Worm (Caenorhabditis elegans) whole organism, midembryonic: ENCODE results near the gene W02A2.12.

Experiments used
- T22C8.4 ChIP-seq: fragments of 200-800 bp; sonication (Bioruptor generic); IDR thresholded peaks from 2 replicates; pipeline ENCODE4 v1.3.6; 2022; ENCODE audit warnings: missing genetic modification characterization, missing compliant biosample characterization
- cog-1 ChIP-seq: sonication (generic microtip); optimal IDR thresholded peaks from 2 replicates; lab custom pipeline; 2016; ENCODE audit warnings: missing genetic modification characterization, missing compliant biosample characterization
- flt-1 ChIP-seq: fragments of 200-800 bp; sonication (Bioruptor generic); IDR thresholded peaks from 2 replicates; pipeline ENCODE4 v1.3.6; 2022; ENCODE audit warnings: missing genetic modification characterization, missing compliant biosample characterization
- klf-2 ChIP-seq: fragments of 200-800 bp; sonication (Bioruptor generic); conservative IDR thresholded peaks from 2 replicates; pipeline ENCODE4 v1.3.6; 2022; ENCODE audit warnings: missing genetic modification reagents, missing genetic modification characterization, missing compliant biosample characterization
- med-1 ChIP-seq: sonication (generic microtip); optimal IDR thresholded peaks from 2 replicates; lab custom pipeline; 2017; ENCODE audit warnings: missing genetic modification characterization, mild to moderate bottlenecking, missing compliant biosample characterization, antibody characterized with exemption, missing genetic modification reagents; ENCODE audit not compliant: insufficient read depth
- ref-1 ChIP-seq: fragments of 200-800 bp; sonication (Bioruptor generic); conservative IDR thresholded peaks from 2 replicates; pipeline ENCODE4 v1.3.6; 2022; ENCODE audit warnings: missing genetic modification reagents, missing genetic modification characterization, missing compliant biosample characterization
- tab-1 ChIP-seq: fragments of 200-800 bp; sonication (Bioruptor generic); IDR thresholded peaks from 2 replicates; pipeline ENCODE4 v1.3.6; 2022; ENCODE audit warnings: missing genetic modification characterization, missing compliant biosample characterization
- ztf-23 ChIP-seq: fragments of 200-800 bp; sonication (Bioruptor generic); IDR thresholded peaks from 2 replicates; pipeline ENCODE4 v1.3.6; 2022; ENCODE audit warnings: missing genetic modification reagents, missing genetic modification characterization, missing compliant biosample characterization
- ztf-29 ChIP-seq: fragments of 200-800 bp; sonication (Bioruptor generic); IDR thresholded peaks from 2 replicates; pipeline ENCODE4 v1.3.6; 2022; ENCODE audit warnings: missing genetic modification reagents, missing genetic modification characterization, missing compliant biosample characterization

The W02A2.12 gene

DNA sequence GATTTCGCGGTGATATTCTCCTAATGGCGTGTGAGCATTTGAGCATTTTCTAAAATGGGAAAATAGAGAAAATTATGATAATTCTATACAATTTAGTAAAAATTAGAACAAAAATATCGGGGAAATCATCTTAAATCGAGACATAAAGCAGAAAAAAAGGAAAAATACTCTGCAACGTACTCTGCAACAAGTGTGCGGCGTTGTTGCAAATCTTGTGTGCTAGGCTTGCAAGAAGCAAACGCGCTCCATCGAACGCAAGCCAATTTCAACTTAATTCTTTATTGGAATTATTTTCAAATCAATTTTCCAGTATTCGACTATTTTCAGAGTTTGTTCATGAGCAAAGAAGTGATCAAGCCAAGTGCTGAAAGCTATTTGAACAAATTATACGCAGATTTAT lies 37.4 kb upstream of the W02A2.12 start, which contains the start of the genes Y62E10A.20, Y62E10A.23 and mdt-9:
Y62E10A.20 (minus strand) TSS at position 49 of the 400 bp plus-strand sequence.
Y62E10A.23 (plus strand) TSS at position 282 of the 400 bp plus-strand sequence.
mdt-9 (plus strand) TSS at position 338 of the 400 bp plus-strand sequence.
- TF ChIP-seq med-1 (GFP tag; lab: Kevin White, UChicago), result peak; percentile 88
- TF ChIP-seq tab-1 (GFP tag; lab: Robert Waterston, UW), result peak; percentile 54; the same call in 1 of the 2 replicates
- no peak for TF ChIP-seq ref-1 (GFP tag; lab: Robert Waterston, UW)
- TF ChIP-seq T22C8.4 (GFP tag; lab: Robert Waterston, UW), result no peak
- TF ChIP-seq cog-1, result peak; percentile 24
- TF ChIP-seq ztf-23, result peak; percentile 82; the same call in 1 of the 2 replicates
- peak; percentile 80 for TF ChIP-seq klf-2 (GFP tag; lab: Robert Waterston, UW)
- peak; percentile 86 for TF ChIP-seq flt-1 (GFP tag; lab: Robert Waterston, UW)
- TF ChIP-seq ztf-29 (GFP tag; lab: Robert Waterston, UW), result peak; percentile 79

DNA sequence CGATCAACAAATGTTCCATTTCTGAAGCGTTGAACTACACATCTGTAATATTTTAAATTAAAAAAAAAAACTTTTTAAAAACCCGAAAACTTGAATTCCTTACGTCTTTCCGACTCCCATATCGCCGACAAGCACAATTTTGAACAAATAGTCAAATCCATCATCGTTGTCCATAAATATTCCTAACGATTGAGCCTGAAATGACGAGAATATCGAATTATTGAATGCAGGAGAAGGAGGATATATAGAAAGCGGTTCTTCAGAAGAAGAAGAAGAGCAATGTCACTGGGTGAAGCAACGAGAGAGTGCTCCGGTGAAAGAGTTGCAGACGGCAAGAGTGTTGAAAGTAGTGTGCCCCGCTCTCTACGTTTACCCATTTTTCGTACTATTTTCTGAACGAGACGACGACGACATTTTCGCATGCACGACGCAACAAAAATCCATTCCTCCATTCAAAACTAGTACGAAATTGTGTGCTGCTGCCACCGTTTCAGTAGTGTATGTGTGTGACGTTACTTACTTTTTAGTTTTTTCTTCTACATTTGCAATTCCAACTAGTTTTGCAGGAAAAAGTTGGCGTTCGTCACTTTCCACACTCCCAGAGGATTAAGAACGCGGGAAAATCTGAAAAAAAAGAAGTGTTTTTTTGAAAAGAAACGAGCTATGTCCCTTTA lies 35.3 kb upstream of the W02A2.12 start, which contains the start of gene rab-19:
rab-19 (minus strand) TSS at position 624 of the 674 bp plus-strand sequence.
- TF ChIP-seq cog-1, result no peak

DNA sequence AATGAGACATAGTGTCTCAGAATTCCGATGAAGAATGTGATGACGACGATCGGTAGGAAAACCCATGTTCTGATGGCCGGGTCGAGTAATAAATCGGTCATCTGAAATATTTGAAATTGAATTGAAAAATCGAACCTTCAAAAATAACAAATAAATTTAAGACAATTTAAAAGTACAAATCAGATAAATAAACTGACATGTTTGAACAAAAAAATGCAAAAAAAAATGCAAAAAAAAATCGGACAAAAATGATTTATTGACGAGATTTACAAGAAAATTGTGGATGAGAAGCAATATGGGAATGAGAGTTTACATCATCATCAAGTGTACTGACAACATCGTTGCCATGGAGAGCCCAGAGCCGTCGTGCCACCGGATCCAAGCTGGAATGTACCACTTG lies 33.2 kb upstream of the W02A2.12 start, which contains the start of gene emc-3:
emc-3 (minus strand) TSS at position 101 of the 400 bp plus-strand sequence.
- TF ChIP-seq flt-1 (GFP tag; lab: Robert Waterston, UW) (no peak), ref-1 (GFP tag; lab: Robert Waterston, UW) (no peak), cog-1 (no peak), T22C8.4 (GFP tag; lab: Robert Waterston, UW) (no peak), ztf-23 (no peak), klf-2 (GFP tag; lab: Robert Waterston, UW) (no peak), med-1 (GFP tag; lab: Kevin White, UChicago) (no peak), tab-1 (GFP tag; lab: Robert Waterston, UW) (no peak), ztf-29 (GFP tag; lab: Robert Waterston, UW) (no peak)

DNA sequence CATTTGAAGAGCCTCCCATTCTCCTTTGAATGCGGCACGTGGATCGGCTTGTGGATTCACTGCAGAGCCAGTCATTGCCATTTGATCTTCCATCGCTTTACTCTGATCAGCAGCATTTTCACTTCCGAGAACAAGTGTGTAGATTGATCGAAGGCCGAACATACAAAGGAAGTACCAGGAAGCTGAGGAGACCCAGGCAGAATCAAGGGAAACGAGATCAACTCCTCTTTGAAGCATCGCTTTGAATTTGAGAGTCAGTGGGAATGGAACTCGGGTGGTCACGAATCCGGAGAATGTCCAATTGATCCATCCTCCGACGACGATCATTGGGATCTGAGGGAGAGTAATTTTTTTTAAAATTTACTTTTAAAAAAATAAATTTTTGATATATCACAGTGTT lies 31.9 kb upstream of the W02A2.12 start:
- TF ChIP-seq tab-1 (GFP tag; lab: Robert Waterston, UW) (no peak), klf-2 (GFP tag; lab: Robert Waterston, UW) (no peak), med-1 (GFP tag; lab: Kevin White, UChicago) (no peak), cog-1 (no peak), T22C8.4 (GFP tag; lab: Robert Waterston, UW) (no peak), flt-1 (GFP tag; lab: Robert Waterston, UW) (no peak), ref-1 (GFP tag; lab: Robert Waterston, UW) (no peak), ztf-23 (no peak), ztf-29 (GFP tag; lab: Robert Waterston, UW) (no peak)

DNA sequence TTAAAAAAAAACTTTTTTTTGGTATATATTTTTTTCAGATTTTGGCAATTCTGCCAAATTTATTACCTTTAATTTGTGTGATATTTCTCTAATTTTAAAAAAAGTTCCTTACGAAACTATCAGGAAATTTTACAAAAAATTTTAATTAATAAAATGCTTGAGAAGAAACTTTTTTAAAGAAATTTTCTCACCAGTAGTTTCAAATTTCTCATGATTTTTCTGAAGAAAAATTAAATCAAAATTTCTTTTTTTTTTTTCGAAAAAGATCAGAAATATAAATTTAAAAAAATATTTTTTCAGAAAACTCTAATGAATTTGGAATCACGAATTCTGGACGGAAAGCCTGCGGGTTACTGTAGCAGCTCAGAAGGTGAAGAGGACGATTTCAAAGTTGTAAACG lies 29.1 kb upstream of the W02A2.12 start, which contains the start of gene mau-8:
mau-8 (plus strand) TSS at position 301 of the 400 bp plus-strand sequence.
- TF ChIP-seq cog-1, result no peak
- TF ChIP-seq med-1 (GFP tag; lab: Kevin White, UChicago), result no peak
- no peak for TF ChIP-seq ztf-29 (GFP tag; lab: Robert Waterston, UW)
- TF ChIP-seq flt-1 (GFP tag; lab: Robert Waterston, UW), result no peak
- no peak for TF ChIP-seq tab-1 (GFP tag; lab: Robert Waterston, UW)
- TF ChIP-seq ref-1 (GFP tag; lab: Robert Waterston, UW), result no peak

DNA sequence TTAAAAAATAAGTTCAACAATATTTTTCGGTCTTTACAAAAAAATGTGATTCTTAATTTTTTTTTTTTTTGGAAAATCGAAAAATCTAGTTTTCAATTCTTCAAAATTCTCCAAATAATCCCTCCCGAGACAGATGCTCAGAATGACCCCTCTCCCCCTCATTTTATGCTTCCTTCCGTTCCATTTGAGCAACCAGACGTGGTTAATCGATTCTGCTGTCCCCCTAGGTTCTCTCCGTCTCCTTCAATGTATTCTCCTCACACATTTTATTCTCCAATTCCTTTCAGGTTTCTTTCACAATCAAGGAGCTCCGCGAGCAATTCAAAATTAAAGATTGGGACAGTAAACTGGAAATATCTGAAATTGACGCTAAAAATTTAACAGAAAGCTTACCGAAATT lies 26.3 kb upstream of the W02A2.12 start:
- TF ChIP-seq T22C8.4 (GFP tag; lab: Robert Waterston, UW), result peak; percentile 55
- no peak for TF ChIP-seq ztf-23
- TF ChIP-seq cog-1, result no peak
- no peak for TF ChIP-seq ref-1 (GFP tag; lab: Robert Waterston, UW)
- TF ChIP-seq ztf-29 (GFP tag; lab: Robert Waterston, UW), result no peak

DNA sequence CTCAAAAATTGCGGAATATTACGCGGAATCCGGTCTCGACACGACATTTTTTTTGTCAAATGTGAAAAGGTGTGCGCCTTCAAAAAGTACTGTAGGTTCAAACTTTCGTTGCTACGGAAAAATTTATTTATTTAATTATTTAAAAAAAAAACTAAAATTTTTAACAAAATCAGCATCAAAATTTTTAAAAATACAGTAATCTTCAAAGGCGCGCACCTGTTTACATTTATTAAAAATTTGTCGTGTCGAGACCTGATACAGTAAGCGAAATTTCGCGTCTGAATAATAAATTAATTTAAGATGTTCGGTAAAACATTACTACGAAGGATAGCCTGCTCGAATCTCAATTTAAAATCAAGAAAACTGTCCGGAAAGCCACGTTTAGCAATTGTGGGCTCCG lies 23.1 kb upstream of the W02A2.12 start, which contains the start of gene Y62E10A.6:
Y62E10A.6 (plus strand) TSS at position 301 of the 400 bp plus-strand sequence.
- TF ChIP-seq T22C8.4 (GFP tag; lab: Robert Waterston, UW) (no peak), tab-1 (GFP tag; lab: Robert Waterston, UW) (no peak), flt-1 (GFP tag; lab: Robert Waterston, UW) (no peak), ref-1 (GFP tag; lab: Robert Waterston, UW) (no peak), ztf-23 (no peak), ztf-29 (GFP tag; lab: Robert Waterston, UW) (no peak), klf-2 (GFP tag; lab: Robert Waterston, UW) (no peak), cog-1 (no peak), med-1 (GFP tag; lab: Kevin White, UChicago) (no peak)

DNA sequence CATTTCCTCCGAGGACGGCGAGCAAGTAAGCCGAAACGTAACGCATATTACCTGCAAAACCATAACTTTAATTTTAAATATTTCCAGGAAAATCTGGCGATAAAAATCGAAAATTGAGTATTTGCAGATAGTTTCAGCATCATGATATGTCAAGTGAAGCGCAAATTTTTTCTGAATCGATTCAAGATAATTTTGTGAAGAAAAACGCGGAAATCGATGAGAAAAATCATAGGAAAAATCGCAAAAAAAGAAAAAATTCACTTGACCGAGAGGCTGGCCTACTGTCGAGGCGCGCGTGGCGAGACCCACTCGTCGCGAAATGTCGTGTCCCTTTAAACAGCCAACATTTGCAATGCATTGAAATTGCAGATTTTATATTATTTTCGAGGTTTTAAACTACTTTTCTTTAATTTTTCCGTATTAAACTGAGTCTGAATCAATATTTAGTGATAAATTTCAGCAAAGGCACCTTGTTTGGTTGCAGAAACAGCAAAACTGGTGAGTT lies 21.7 kb upstream of the W02A2.12 start, which contains the start of the genes rla-2, popl-7 and Y62E10A.24:
rla-2 (minus strand) TSS at position 51 of the 505 bp plus-strand sequence.
popl-7 (plus strand) TSS at position 455 of the 505 bp plus-strand sequence.
Y62E10A.24 (plus strand) TSS at position 476 of the 505 bp plus-strand sequence.
- TF ChIP-seq tab-1 (GFP tag; lab: Robert Waterston, UW), result no peak

DNA sequence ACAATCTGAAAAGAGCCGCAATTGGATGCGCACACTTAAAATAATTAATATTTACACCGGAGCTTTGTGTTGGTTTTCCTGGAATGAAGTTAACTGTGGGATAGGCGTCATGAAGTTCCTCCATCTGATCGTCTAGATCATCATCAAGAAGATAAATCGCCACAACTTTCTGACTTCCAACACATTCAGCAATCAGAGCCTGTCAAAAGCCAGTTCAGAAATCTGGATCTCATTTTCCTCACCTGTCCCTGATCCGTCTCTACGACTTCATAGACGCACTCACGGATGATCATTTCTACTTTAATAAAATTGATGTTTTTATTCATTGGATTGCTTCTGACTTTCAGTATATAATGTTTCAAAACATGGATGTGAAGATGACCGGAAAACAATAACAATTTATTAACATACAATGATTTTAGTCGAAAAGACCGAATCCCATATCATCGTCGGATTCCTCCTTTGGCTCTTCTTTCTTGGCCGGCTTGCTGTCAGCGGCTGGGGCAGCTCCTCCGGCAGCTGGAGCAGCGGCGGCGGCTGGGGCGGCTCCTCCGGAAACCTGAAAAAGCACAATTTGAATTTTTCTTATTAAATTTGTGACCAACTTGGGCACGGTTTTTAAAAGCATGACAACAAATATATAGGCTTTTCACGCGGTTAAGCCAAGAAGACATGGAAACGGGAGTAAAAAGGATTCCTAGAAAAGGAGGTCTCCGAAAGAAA lies 20.6 kb upstream of the W02A2.12 start, which contains the start of gene agt-1:
agt-1 (minus strand) TSS at position 293 of the 723 bp plus-strand sequence.
- TF ChIP-seq tab-1 (GFP tag; lab: Robert Waterston, UW) (no peak), ztf-29 (GFP tag; lab: Robert Waterston, UW) (no peak), klf-2 (GFP tag; lab: Robert Waterston, UW) (no peak), cog-1 (no peak), T22C8.4 (GFP tag; lab: Robert Waterston, UW) (no peak), ref-1 (GFP tag; lab: Robert Waterston, UW) (no peak), med-1 (GFP tag; lab: Kevin White, UChicago) (no peak), flt-1 (GFP tag; lab: Robert Waterston, UW) (no peak), ztf-23 (no peak)
